Worm (Caenorhabditis elegans) whole organism, young adult: Measurements from ENCODE around the gene clec-206.

Experiments used
- F33H1.4 ChIP-seq: fragments of 200-800 bp; sonication (Bioruptor generic); IDR thresholded peaks from 2 replicates; pipeline ENCODE4 v1.3.6; 2022; ENCODE audit warnings: missing genetic modification reagents, missing genetic modification characterization, missing compliant biosample characterization
- T26A5.8 ChIP-seq: sonication (generic microtip); optimal IDR thresholded peaks from 2 replicates; lab custom pipeline; 2016; ENCODE audit warnings: missing genetic modification characterization, missing compliant biosample characterization
- aptf-2 ChIP-seq: fragments of 200-800 bp; sonication (Bioruptor generic); conservative IDR thresholded peaks from 2 replicates; pipeline ENCODE4 v1.3.6; 2022; ENCODE audit warnings: missing genetic modification reagents, missing genetic modification characterization, missing compliant biosample characterization
- bed-1 ChIP-seq: fragments of 200-800 bp; sonication (Bioruptor generic); IDR thresholded peaks from 2 replicates; pipeline ENCODE4 v1.3.6; 2022; ENCODE audit warnings: missing genetic modification reagents, missing genetic modification characterization, missing compliant biosample characterization
- ceh-40 ChIP-seq: fragments of 200-800 bp; sonication (Bioruptor generic); IDR thresholded peaks from 2 replicates; pipeline ENCODE4 v1.3.6; 2022; ENCODE audit warnings: missing genetic modification characterization, missing compliant biosample characterization
- dpl-1 ChIP-seq: fragments of 150-350 bp; optimal IDR thresholded peaks from 2 replicates; lab custom pipeline; 2014; ENCODE audit warnings: missing biosample characterization, missing genetic modification reagents, missing genetic modification characterization
- lin-54 ChIP-seq: fragments of 200-800 bp; sonication (Bioruptor generic); optimal IDR thresholded peaks from 2 replicates; lab custom pipeline; 2018; ENCODE audit warnings: mild to moderate bottlenecking, missing genetic modification characterization, missing compliant biosample characterization
- madf-10 ChIP-seq: sonication (generic microtip); optimal IDR thresholded peaks from 2 replicates; lab custom pipeline; 2016; ENCODE audit warnings: mild to moderate bottlenecking, missing genetic modification characterization, missing compliant biosample characterization
- pha-4 ChIP-seq: fragments of 150-350 bp; sonication (generic microtip); optimal IDR thresholded peaks from 2 replicates; lab custom pipeline; 2014; ENCODE audit warnings: missing biosample characterization, missing genetic modification reagents, missing genetic modification characterization
- sea-2 ChIP-seq: fragments of 200-800 bp; sonication (Bioruptor generic); IDR thresholded peaks from 2 replicates; pipeline ENCODE4 v1.3.6; 2022; ENCODE audit warnings: missing genetic modification characterization, missing compliant biosample characterization
- snpc-3.4 ChIP-seq: sonication (generic microtip); optimal IDR thresholded peaks from 2 replicates; lab custom pipeline; 2017; ENCODE audit warnings: missing genetic modification characterization, mild to moderate bottlenecking, missing compliant biosample characterization, antibody characterized with exemption, moderate library complexity, missing genotype, missing genetic modification reagents
- tlf-1 ChIP-seq: fragments of 200-800 bp; sonication (Bioruptor generic); optimal IDR thresholded peaks from 2 replicates; lab custom pipeline; 2018; ENCODE audit warnings: mild to moderate bottlenecking, missing genetic modification characterization, missing compliant biosample characterization
- zim-3 ChIP-seq: sonication (generic microtip); optimal IDR thresholded peaks from 2 replicates; lab custom pipeline; 2017; ENCODE audit warnings: mild to moderate bottlenecking, missing genetic modification characterization, moderate library complexity, missing compliant biosample characterization
- ztf-25 ChIP-seq: fragments of 200-800 bp; sonication (Bioruptor generic); IDR thresholded peaks from 2 replicates; pipeline ENCODE4 v1.3.6; 2022; ENCODE audit warnings: missing genetic modification reagents, missing genetic modification characterization, missing compliant biosample characterization

ce11 chrV:1964806-1965205, 39.3 kb downstream of the clec-206 start, which contains the start of gene srj-15:
- TF ChIP-seq ceh-40 (GFP tag; lab: Robert Waterston, UW) (no peak), sea-2 (GFP tag; lab: Robert Waterston, UW) (no peak), F33H1.4 (GFP tag; lab: Robert Waterston, UW) (no peak), bed-1 (GFP tag; lab: Robert Waterston, UW) (no peak), ztf-25 (GFP tag; lab: Robert Waterston, UW) (no peak), lin-54 (GFP tag; lab: Kevin White, UChicago) (no peak), T26A5.8 (tag; lab: Kevin White, UChicago) (no peak), aptf-2 (GFP tag; lab: Robert Waterston, UW) (no peak), dpl-1 (GFP tag; lab: Kevin White, UChicago) (no peak), madf-10 (tag; lab: Kevin White, UChicago) (no peak), tlf-1 (GFP tag; lab: Kevin White, UChicago) (no peak), snpc-3.4 (tag; lab: Kevin White, UChicago) (no peak), pha-4 (tag; lab: Kevin White, UChicago) (no peak), zim-3 (tag; lab: Kevin White, UChicago) (no peak)
